Worm (Caenorhabditis elegans) whole organism, L4 larva: ENCODE data around the gene C29E4.11.

Source experiments
- ama-1 ChIP-seq: fragments of 150-350 bp; optimal IDR thresholded peaks from 2 replicates; lab custom pipeline; 2014; ENCODE audit warnings: inconsistent platforms, mixed read lengths
- dpl-1 ChIP-seq: fragments of 150-350 bp; optimal IDR thresholded peaks from 2 replicates; lab custom pipeline; 2014; ENCODE audit warnings: missing biosample characterization, missing genetic modification reagents, missing genetic modification characterization
- fos-1 ChIP-seq: fragments of 150-350 bp; optimal IDR thresholded peaks from 2 replicates; lab custom pipeline; 2014; ENCODE audit warnings: missing biosample characterization, missing genetic modification characterization
- hif-1 ChIP-seq, 2 experiments: sonication (generic microtip); optimal IDR thresholded peaks; 2 replicates each; lab custom pipeline; 2016 to 2017; ENCODE audit warnings: missing compliant biosample characterization in 2 of 2, missing genetic modification characterization in 2 of 2, missing genetic modification reagents in 2 of 2, missing genotype in 2 of 2, mild to moderate bottlenecking in 1 of 2
- lin-39 ChIP-seq: fragments of 150-350 bp; optimal IDR thresholded peaks from 2 replicates; lab custom pipeline; 2014; ENCODE audit warnings: missing biosample characterization, missing genetic modification reagents, missing genetic modification characterization
- pha-4 ChIP-seq, 2 experiments: fragments of 150-350 bp in 1 of 2; fragments of 200-800 bp in 1 of 2; sonication (Bioruptor generic) in 1 of 2; IDR thresholded peaks in 1 of 2; optimal IDR thresholded peaks in 1 of 2; 2 replicates each; pipeline versions ENCODE4 v1.3.6 to Lab custom; 2014 to 2022; ENCODE audit warnings: missing genetic modification characterization in 2 of 2, missing genetic modification reagents in 2 of 2, missing biosample characterization in 1 of 2, missing compliant biosample characterization in 1 of 2

DNA sequence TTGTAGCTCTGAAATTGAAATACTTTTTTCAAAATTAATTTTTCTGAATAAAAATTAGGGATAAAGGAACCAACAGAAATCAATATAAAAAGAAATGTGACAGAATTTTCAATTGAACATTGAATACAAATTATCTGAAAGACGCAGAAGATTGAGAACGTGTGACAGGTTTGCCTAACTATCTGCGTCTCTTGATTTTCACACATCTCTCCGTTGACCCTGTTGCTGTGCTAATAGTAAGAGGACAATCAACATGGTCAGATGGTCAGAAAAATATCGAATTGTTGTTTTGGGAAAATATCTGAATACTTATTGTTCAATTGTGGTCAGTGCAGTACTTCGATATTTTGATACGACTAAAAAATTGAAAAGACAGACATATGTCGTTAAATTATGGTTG lies 46.3 kb downstream of the C29E4.11 start, which contains the start of gene ZK688.7:
- TF ChIP-seq hif-1 (tag; optimal IDR thresholded peaks at IDR 0.05; lab: Kevin White, UChicago) (no peak), lin-39 (no peak), pha-4 (GFP tag; IDR thresholded peaks at IDR 0.05; lab: Robert Waterston, UW) (no peak), pha-4 (tag; optimal IDR thresholded peaks at IDR 0.05; lab: Kevin White, UChicago) (no peak), dpl-1 (GFP tag; lab: Kevin White, UChicago) (no peak), fos-1 (tag; lab: Kevin White, UChicago) (no peak), ama-1 (lab: Kevin White, UChicago) (no peak)
